Fruit fly (Drosophila melanogaster): Measurements from ENCODE around the gene CG8001.

The CG8001 gene

DNA sequence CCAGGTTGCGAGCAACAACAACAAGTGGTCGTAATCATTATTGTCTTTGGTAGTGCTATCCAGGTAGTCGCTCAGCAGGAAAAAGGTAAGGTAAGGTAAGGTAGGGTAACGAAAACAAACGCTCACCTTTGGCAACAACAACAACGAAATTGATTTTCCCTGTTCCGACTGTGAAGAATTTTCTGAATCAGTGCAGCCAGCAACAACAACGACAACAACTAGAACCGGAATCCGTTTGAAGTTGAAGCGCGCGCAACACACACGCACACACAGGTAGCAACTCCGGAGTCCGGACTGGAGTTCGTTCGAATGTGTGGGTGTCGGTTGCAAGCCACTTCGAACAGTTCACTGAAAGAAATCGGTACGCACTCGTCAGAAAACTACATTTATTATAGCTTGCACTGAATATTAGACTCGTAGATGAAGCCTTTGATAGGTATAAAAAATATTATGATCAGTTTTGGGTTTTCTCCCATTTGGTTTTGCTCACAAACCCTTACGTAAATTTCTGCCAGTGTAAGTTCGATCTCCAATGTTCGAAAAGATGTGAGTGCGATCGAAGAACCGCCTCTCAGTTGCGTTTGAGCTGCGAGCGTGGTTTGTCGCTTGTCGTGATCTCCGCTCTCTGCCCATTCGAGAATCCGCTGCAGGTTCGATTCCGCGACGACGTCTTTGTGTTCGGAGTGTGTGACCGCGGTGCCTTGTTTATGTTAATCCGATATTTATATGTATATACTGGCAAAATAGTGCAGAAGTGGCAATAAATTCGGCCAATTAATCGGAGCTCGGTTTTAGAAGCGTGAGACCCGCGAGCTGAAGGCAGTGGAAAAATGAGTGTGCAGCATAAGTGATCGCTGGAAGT lies 9.4 kb upstream of the CG8001 start, which contains the start of gene CG13921 (continued):
- TF ChIP-seq CG11560 (tag; IDR thresholded peaks at IDR 0.05) (peak; percentile 89), CG11723 (GFP tag; optimal IDR thresholded peaks at IDR 0.05) (peak; percentile 96), pan (optimal IDR thresholded peaks at IDR 0.05) (no peak), pan (GFP tag; optimal IDR thresholded peaks at IDR 0.05 in 1 of 2, IDR thresholded peaks at IDR 0.05 in 1 of 2) (peak in 1 of 2 experiments; percentile 99), row (GFP tag; IDR thresholded peaks at IDR 0.05) (peak; percentile 99), unpg (GFP tag; optimal IDR thresholded peaks at IDR 0.05) (peak; percentile 99), CG15479 (GFP tag; optimal IDR thresholded peaks at IDR 0.05) (peak; percentile 98), vvl (GFP tag; IDR thresholded peaks at IDR 0.05) (peak; percentile 100), CG1233 (GFP tag; optimal IDR thresholded peaks at IDR 0.05) (peak; percentile 99), HHEX (GFP tag; optimal IDR thresholded peaks at IDR 0.05) (peak; percentile 99), inv (GFP tag; IDR thresholded peaks at IDR 0.05; ENCODE audit: partially characterized antibody) (no peak), MTF-1 (GFP tag; optimal IDR thresholded peaks at IDR 0.05; ENCODE audit: borderline replicate concordance) (peak; percentile 98), oc (tag; optimal IDR thresholded peaks at IDR 0.05) (peak; percentile 99), CG31224 (GFP tag; IDR thresholded peaks at IDR 0.05) (peak; percentile 96), fu2 (GFP tag; optimal IDR thresholded peaks at IDR 0.05) (peak; percentile 97), MESR4 (GFP tag; optimal IDR thresholded peaks at IDR 0.05) (peak; percentile 77), p53 (GFP tag; optimal IDR thresholded peaks at IDR 0.05) (peak; percentile 98), pzg (GFP tag; optimal IDR thresholded peaks at IDR 0.05) (peak; percentile 31), CG32767 (GFP tag; IDR thresholded peaks at IDR 0.05) (peak; percentile 98), CG10209 (GFP tag; optimal IDR thresholded peaks at IDR 0.05) (peak; percentile 99), Jarid2 (GFP tag; optimal IDR thresholded peaks at IDR 0.05) (peak; percentile 93), amos (GFP tag; IDR thresholded peaks at IDR 0.05; ENCODE audit: partially characterized antibody) (no peak), toy (GFP tag; IDR thresholded peaks at IDR 0.05) (peak; percentile 98), odd (GFP tag; optimal IDR thresholded peaks at IDR 0.05) (peak; percentile 97), CG11456 (GFP tag; IDR thresholded peaks at IDR 0.05) (peak; percentile 99), CG15073 (GFP tag; optimal IDR thresholded peaks at IDR 0.05) (peak; percentile 91), shn (GFP tag; optimal IDR thresholded peaks at IDR 0.05) (peak; percentile 98), CG15601 (tag; optimal IDR thresholded peaks at IDR 0.05) (peak; percentile 97), esg (GFP tag; conservative IDR thresholded peaks at IDR 0.05) (peak; percentile 99), Hey (tag; optimal IDR thresholded peaks at IDR 0.05) (peak; percentile 87), fd3F (GFP tag; optimal IDR thresholded peaks at IDR 0.05) (peak; percentile 96), Hand (GFP tag; optimal IDR thresholded peaks at IDR 0.05) (peak; percentile 87), rib (GFP tag; IDR thresholded peaks at IDR 0.05) (peak; percentile 97), Fer3 (tag; optimal IDR thresholded peaks at IDR 0.05) (peak; percentile 98), CG15696 (tag; optimal IDR thresholded peaks at IDR 0.05) (peak; percentile 100), CG6813 (GFP tag; optimal IDR thresholded peaks at IDR 0.05) (peak; percentile 99), CG17912 (GFP tag; optimal IDR thresholded peaks at IDR 0.05) (peak; percentile 87), tup (GFP tag; optimal IDR thresholded peaks at IDR 0.05) (peak; percentile 98), hkb (optimal IDR thresholded peaks at IDR 0.05) (no peak), hkb (GFP tag; IDR thresholded peaks at IDR 0.05) (peak; percentile 99), mirr (GFP tag; optimal IDR thresholded peaks at IDR 0.05) (peak; percentile 89), ash1 (GFP tag; optimal IDR thresholded peaks at IDR 0.05) (peak; percentile 88), gsb (GFP tag; IDR thresholded peaks at IDR 0.05) (peak; percentile 94), slp2 (GFP tag; optimal IDR thresholded peaks at IDR 0.05) (peak; percentile 99), CG8478 (optimal IDR thresholded peaks at IDR 0.05) (no peak), zf30C (GFP tag; optimal IDR thresholded peaks at IDR 0.05) (peak; percentile 100), lbe (GFP tag; optimal IDR thresholded peaks at IDR 0.05) (peak; percentile 98), Atf6 (GFP tag; IDR thresholded peaks at IDR 0.05) (peak; percentile 98), CG17359 (tag; optimal IDR thresholded peaks at IDR 0.05) (peak; percentile 99)
